Fruit fly (Drosophila melanogaster) whole organism, embryonic: ENCODE measurements around the gene CG14971.
A peak's percentile ranks its signal among the peaks of the same experiment; 100 is the strongest.

ENCODE experiments used
- Antp ChIP-seq: fragments of 200-800 bp; sonication (Bioruptor generic); optimal IDR thresholded peaks from 3 replicates; lab custom pipeline; 2016; ENCODE audit warnings: missing biosample characterization, missing genetic modification characterization
- Awh ChIP-seq: fragments of 200-800 bp; sonication (Bioruptor generic); IDR thresholded peaks from 2 replicates; pipeline ENCODE4, ENCODE4 v1.3.6; 2022; ENCODE audit warnings: missing biosample characterization, missing genetic modification characterization
- CG12769 ChIP-seq: fragments of 200-800 bp; sonication (Bioruptor generic); optimal IDR thresholded peaks from 2 replicates; lab custom pipeline; 2019; ENCODE audit warnings: missing biosample characterization, mild to moderate bottlenecking, missing genetic modification characterization, moderate library complexity
- CG14710 ChIP-seq: fragments of 200-800 bp; sonication (Bioruptor generic); optimal IDR thresholded peaks from 3 replicates; lab custom pipeline; 2019; ENCODE audit warnings: missing biosample characterization, mild to moderate bottlenecking, missing genetic modification characterization, moderate library complexity
- CG31224 ChIP-seq: fragments of 200-800 bp; sonication (Bioruptor generic); IDR thresholded peaks from 2 replicates; pipeline ENCODE4 v1.3.6; 2022; ENCODE audit warnings: missing biosample characterization, missing genetic modification characterization
- CG5953 ChIP-seq: fragments of 200-800 bp; sonication (Bioruptor generic); IDR thresholded peaks from 2 replicates; pipeline ENCODE4 v1.3.6; 2022; ENCODE audit warnings: missing biosample characterization, missing genetic modification characterization
- CG6683 ChIP-seq: fragments of 200-800 bp; sonication (Bioruptor generic); optimal IDR thresholded peaks from 2 replicates; lab custom pipeline; 2017; ENCODE audit warnings: missing biosample characterization, mild to moderate bottlenecking, missing genetic modification characterization, missing genetic modification reagents
- CG7357 ChIP-seq: fragments of 200-800 bp; sonication (Bioruptor generic); IDR thresholded peaks from 3 replicates; pipeline ENCODE4 v1.3.6; 2022; ENCODE audit warnings: missing biosample characterization, missing genetic modification characterization
- CG9817 ChIP-seq: fragments of 200-800 bp; sonication (Bioruptor generic); optimal IDR thresholded peaks from 2 replicates; lab custom pipeline; 2018; ENCODE audit warnings: missing biosample characterization, mild to moderate bottlenecking, missing genetic modification characterization, moderate library complexity
- Dad ChIP-seq: fragments of 200-800 bp; sonication (Bioruptor generic); optimal IDR thresholded peaks from 3 replicates; lab custom pipeline; 2016; ENCODE audit warnings: missing biosample characterization, missing genetic modification characterization
- Dfd ChIP-seq, 2 experiments: fragments of >200 bp; optimal IDR thresholded peaks; 2 replicates each; lab custom pipeline; 2017; ENCODE audit warnings: missing biosample characterization in 2 of 2, missing genetic modification characterization in 2 of 2
- Drgx ChIP-seq: fragments of 200-800 bp; sonication (Bioruptor generic); IDR thresholded peaks from 2 replicates; pipeline ENCODE4 v1.3.6; 2022; ENCODE audit warnings: missing biosample characterization, missing genetic modification characterization
- Ets65A ChIP-seq: fragments of 200-800 bp; sonication (Bioruptor generic); peaks from one replicate; lab custom pipeline; 2016; ENCODE audit warnings: missing biosample characterization, missing genetic modification characterization
- HLH3B ChIP-seq: fragments of 200-800 bp; sonication (Bioruptor generic); IDR thresholded peaks from 2 replicates; pipeline ENCODE4 v1.3.6; 2022; ENCODE audit warnings: missing biosample characterization, missing genetic modification characterization
- MESR4 ChIP-seq: fragments of 200-800 bp; sonication (Bioruptor generic); optimal IDR thresholded peaks from 2 replicates; lab custom pipeline; 2018; ENCODE audit warnings: missing biosample characterization, mild to moderate bottlenecking, missing genetic modification characterization, moderate library complexity
- Mad ChIP-seq: fragments of 200-800 bp; sonication (Bioruptor generic); optimal IDR thresholded peaks from 2 replicates; lab custom pipeline; 2016; ENCODE audit warnings: missing biosample characterization, missing genetic modification characterization
- Med ChIP-seq: fragments of 200-800 bp; sonication (Bioruptor generic); peaks from one replicate; lab custom pipeline; 2016; ENCODE audit warnings: missing biosample characterization, missing genetic modification characterization, mild to moderate bottlenecking, inconsistent platforms, moderate library complexity
- Oli ChIP-seq: fragments of 200-800 bp; sonication (Bioruptor generic); optimal IDR thresholded peaks from 2 replicates; lab custom pipeline; 2018; ENCODE audit warnings: missing biosample characterization, mild to moderate bottlenecking, missing genetic modification characterization, moderate library complexity
- Sin3A ChIP-seq: fragments of >200 bp; optimal IDR thresholded peaks from 2 replicates; lab custom pipeline; 2018
- cg ChIP-seq: fragments of 200-800 bp; sonication (Bioruptor generic); optimal IDR thresholded peaks from 3 replicates; lab custom pipeline; 2019; ENCODE audit warnings: missing biosample characterization, mild to moderate bottlenecking, missing genetic modification characterization, moderate library complexity
- chinmo ChIP-seq: fragments of 200-800 bp; sonication (Bioruptor generic); IDR thresholded peaks from 4 replicates; pipeline ENCODE4 v1.3.6; 2022; ENCODE audit warnings: missing biosample characterization, missing genetic modification characterization; ENCODE audit not compliant: partially characterized antibody
- chn ChIP-seq: fragments of 200-800 bp; sonication (Bioruptor generic); optimal IDR thresholded peaks from 2 replicates; lab custom pipeline; 2016; ENCODE audit warnings: missing biosample characterization, missing genetic modification characterization
- emc ChIP-seq: fragments of 200-800 bp; sonication (Bioruptor generic); optimal IDR thresholded peaks from 2 replicates; lab custom pipeline; 2016; ENCODE audit warnings: missing biosample characterization, missing genetic modification characterization
- ems ChIP-seq: fragments of 200-800 bp; sonication (Bioruptor generic); optimal IDR thresholded peaks from 3 replicates; lab custom pipeline; 2016; ENCODE audit warnings: missing biosample characterization, missing genetic modification characterization
- gro ChIP-seq: fragments of 200-800 bp; sonication (Bioruptor generic); optimal IDR thresholded peaks from 2 replicates; lab custom pipeline; 2016; ENCODE audit warnings: missing biosample characterization, missing genetic modification characterization
- hth ChIP-seq: fragments of >200 bp; optimal IDR thresholded peaks from 2 replicates; lab custom pipeline; 2017; ENCODE audit warnings: inconsistent platforms
- ken ChIP-seq: fragments of 200-800 bp; sonication (Bioruptor generic); IDR thresholded peaks from 3 replicates; pipeline ENCODE4 v1.3.6; 2022; ENCODE audit warnings: missing biosample characterization, missing genetic modification characterization
- org-1 ChIP-seq: fragments of 200-800 bp; sonication (Bioruptor generic); optimal IDR thresholded peaks from 2 replicates; lab custom pipeline; 2017; ENCODE audit warnings: missing biosample characterization, missing genetic modification characterization
- sc ChIP-seq, 3 experiments: fragments of >200 bp in 2 of 3; fragments of 200-800 bp in 1 of 3; sonication (Bioruptor generic) in 1 of 3; optimal IDR thresholded peaks; 2 replicates in 2 of 3; 3 replicates in 1 of 3; lab custom pipeline; 2017; ENCODE audit warnings: mild to moderate bottlenecking in 1 of 3, missing biosample characterization in 1 of 3, missing genetic modification characterization in 1 of 3, missing genetic modification reagents in 1 of 3
- sd ChIP-seq: fragments of 200-800 bp; sonication (Bioruptor generic); optimal IDR thresholded peaks from 3 replicates; lab custom pipeline; 2018; ENCODE audit warnings: missing biosample characterization, mild to moderate bottlenecking, missing genetic modification characterization, moderate library complexity
- sens ChIP-seq: fragments of 200-800 bp; sonication (Bioruptor generic); peaks from one replicate; lab custom pipeline; 2016; ENCODE audit warnings: missing biosample characterization, missing genetic modification characterization
- sens-2 ChIP-seq: fragments of 200-800 bp; sonication (Bioruptor generic); IDR thresholded peaks from 2 replicates; pipeline ENCODE4 v1.3.6; 2022; ENCODE audit warnings: missing biosample characterization, missing genetic modification characterization
- sug ChIP-seq: fragments of 200-800 bp; optimal IDR thresholded peaks from 2 replicates; lab custom pipeline; 2019; ENCODE audit warnings: missing biosample characterization, mild to moderate bottlenecking, missing genetic modification characterization, moderate library complexity
- trh ChIP-seq: fragments of 200-800 bp; sonication (Bioruptor generic); optimal IDR thresholded peaks from 2 replicates; lab custom pipeline; 2016; ENCODE audit warnings: missing biosample characterization, missing genetic modification characterization
- twi ChIP-seq: fragments of 200-800 bp; optimal IDR thresholded peaks from 2 replicates; lab custom pipeline; 2019; ENCODE audit warnings: missing biosample characterization, mild to moderate bottlenecking, missing genetic modification characterization, moderate library complexity
- usp ChIP-seq: fragments of >200 bp; optimal IDR thresholded peaks from 2 replicates; lab custom pipeline; 2017; ENCODE audit warnings: missing biosample characterization, missing genetic modification characterization
- wdn ChIP-seq: fragments of 200-800 bp; sonication (Bioruptor generic); IDR thresholded peaks from 2 replicates; pipeline ENCODE4 v1.3.6; 2022; ENCODE audit warnings: missing biosample characterization, missing genetic modification characterization

The CG14971 gene

dm6 chr3L:3456922-3457321, 14.2 kb downstream of the CG14971 start (continued):
- TF ChIP-seq sc (optimal IDR thresholded peaks at IDR 0.05; lab: Kevin White, UChicago) = no peak
- no peak for TF ChIP-seq sc (GFP tag; optimal IDR thresholded peaks at IDR 0.05; lab: Kevin White, UChicago)
- no peak for TF ChIP-seq Dfd (GFP tag; optimal IDR thresholded peaks at IDR 0.05; lab: Kevin White, UChicago)
- no peak for TF ChIP-seq CG9817 (tag; lab: Kevin White, UChicago)

dm6 chr3L:3456009-3456566, 15.0 kb downstream of the CG14971 start:
- TF ChIP-seq CG12769 (tag; lab: Kevin White, UChicago) = peak; percentile 85
- TF ChIP-seq wdn = no peak
- TF ChIP-seq MESR4 (GFP tag; lab: Kevin White, UChicago) = no peak
- no peak for TF ChIP-seq usp (GFP tag; lab: Kevin White, UChicago)
- TF ChIP-seq HLH3B (GFP tag; lab: Robert Waterston, UW) = no peak
- TF ChIP-seq Antp (GFP tag; lab: Kevin White, UChicago) = no peak
- TF ChIP-seq sens = peak; percentile 42
- no peak for TF ChIP-seq ken
- peak; percentile 71 for TF ChIP-seq Med
- no peak for TF ChIP-seq CG5953 (GFP tag; lab: Robert Waterston, UW)
- no peak for TF ChIP-seq gro (GFP tag; lab: Kevin White, UChicago)
- no peak for TF ChIP-seq trh (GFP tag; lab: Kevin White, UChicago)
- no peak for TF ChIP-seq ems (GFP tag; lab: Kevin White, UChicago)
- no peak for TF ChIP-seq Drgx
- no peak for TF ChIP-seq Sin3A (lab: Kevin White, UChicago)
- TF ChIP-seq Ets65A = peak; percentile 86
- TF ChIP-seq CG7357 = no peak
- TF ChIP-seq emc (GFP tag; lab: Kevin White, UChicago) = no peak
- peak; percentile 36 for TF ChIP-seq sug (tag; lab: Kevin White, UChicago)
- TF ChIP-seq sd (tag; lab: Kevin White, UChicago) = peak; percentile 84
- TF ChIP-seq twi (tag; lab: Kevin White, UChicago) = no peak
- no peak for TF ChIP-seq org-1 (GFP tag; lab: Kevin White, UChicago)
- no peak for TF ChIP-seq Mad (GFP tag; lab: Kevin White, UChicago)
- TF ChIP-seq CG31224 = peak; percentile 60
- no peak for TF ChIP-seq hth
- TF ChIP-seq CG14710 (tag; lab: Kevin White, UChicago) = no peak
- TF ChIP-seq sens-2 (GFP tag; lab: Robert Waterston, UW) = no peak
- TF ChIP-seq, all 482 proteins: peak for 7

- peak; percentile 8 for TF ChIP-seq cg (GFP tag; lab: Kevin White, UChicago)
- peak; percentile 71 for TF ChIP-seq Awh (GFP tag; lab: Robert Waterston, UW)
- TF ChIP-seq CG6683 (GFP tag; lab: Kevin White, UChicago) = no peak
- 0 out of 4 replicates have a peak, but pooled peaks have one; percentile 0 for TF ChIP-seq chinmo (GFP tag; lab: Robert Waterston, UW)
- TF ChIP-seq Dad (GFP tag; lab: Kevin White, UChicago) = no peak
- TF ChIP-seq Oli (tag; lab: Kevin White, UChicago) = no peak
- no peak for TF ChIP-seq chn (GFP tag; lab: Kevin White, UChicago)
Measured at dm6 chr3L:3455555-3455939, 15.6 kb downstream of the CG14971 start.
